Fruit fly (Drosophila melanogaster) whole organism, embryonic: Measurements from ENCODE around the gene sky.
A peak's percentile ranks its signal among the peaks of the same experiment; 100 is the strongest.

Experiments
- C15 ChIP-seq: fragments of 200-800 bp; sonication (Bioruptor generic); IDR thresholded peaks from 3 replicates; pipeline ENCODE4 v1.3.6; 2022; ENCODE audit warnings: missing biosample characterization, missing genetic modification characterization
- CG10209 ChIP-seq: fragments of 200-800 bp; sonication (Bioruptor generic); optimal IDR thresholded peaks from 3 replicates; lab custom pipeline; 2017; ENCODE audit warnings: missing biosample characterization, mild to moderate bottlenecking, missing genetic modification characterization, missing genetic modification reagents
- CG10431 ChIP-seq: fragments of 200-800 bp; sonication (Bioruptor generic); optimal IDR thresholded peaks from 3 replicates; lab custom pipeline; 2018; ENCODE audit warnings: missing biosample characterization, mild to moderate bottlenecking, missing genetic modification characterization
- CG10462 ChIP-seq: fragments of 200-800 bp; sonication (Bioruptor generic); optimal IDR thresholded peaks from 2 replicates; lab custom pipeline; 2016; ENCODE audit warnings: missing biosample characterization, missing genetic modification characterization
- CG11247 ChIP-seq: fragments of 200-800 bp; sonication (Bioruptor generic); IDR thresholded peaks from 2 replicates; pipeline ENCODE4 v1.3.6; 2022; ENCODE audit warnings: missing biosample characterization, missing genetic modification characterization
- CG13424 ChIP-seq: fragments of 200-800 bp; sonication (Bioruptor generic); optimal IDR thresholded peaks from 2 replicates; lab custom pipeline; 2019; ENCODE audit warnings: missing biosample characterization, mild to moderate bottlenecking, missing genetic modification characterization, moderate library complexity
- CG15269 ChIP-seq: fragments of 200-800 bp; sonication (Bioruptor generic); optimal IDR thresholded peaks from 2 replicates; lab custom pipeline; 2018; ENCODE audit warnings: missing biosample characterization, mild to moderate bottlenecking, missing genetic modification characterization, moderate library complexity
- CG15601 ChIP-seq: fragments of 200-800 bp; sonication (Bioruptor generic); optimal IDR thresholded peaks from 3 replicates; lab custom pipeline; 2019; ENCODE audit warnings: missing biosample characterization, mild to moderate bottlenecking, missing genetic modification characterization, moderate library complexity
- CG16813 ChIP-seq: fragments of 200-800 bp; sonication (Bioruptor generic); IDR thresholded peaks from 3 replicates; pipeline ENCODE4 v1.3.6; 2022; ENCODE audit warnings: missing biosample characterization, missing genetic modification characterization; ENCODE audit not compliant: partially characterized antibody
- CG17829 ChIP-seq: fragments of 200-800 bp; optimal IDR thresholded peaks from 2 replicates; lab custom pipeline; 2019; ENCODE audit warnings: missing biosample characterization, mild to moderate bottlenecking, missing genetic modification characterization, moderate library complexity
- CG18764 ChIP-seq: fragments of 200-800 bp; sonication (Bioruptor generic); optimal IDR thresholded peaks from 3 replicates; lab custom pipeline; 2016; ENCODE audit warnings: missing biosample characterization, missing genetic modification characterization
- CG2120 ChIP-seq: fragments of 200-800 bp; sonication (Bioruptor generic); optimal IDR thresholded peaks from 3 replicates; lab custom pipeline; 2016; ENCODE audit warnings: missing biosample characterization, missing genetic modification characterization
- CG32767 ChIP-seq: fragments of 200-800 bp; sonication (Bioruptor generic); IDR thresholded peaks from 2 replicates; pipeline ENCODE4 v1.3.6; 2022; ENCODE audit warnings: missing biosample characterization, missing genetic modification characterization
- CG3281 ChIP-seq: fragments of 200-800 bp; sonication (Bioruptor generic); optimal IDR thresholded peaks from 3 replicates; lab custom pipeline; 2017; ENCODE audit warnings: missing biosample characterization, mild to moderate bottlenecking, missing genetic modification characterization
- CG3847 ChIP-seq: fragments of 200-800 bp; sonication (Bioruptor generic); IDR thresholded peaks from 2 replicates; pipeline ENCODE4 v1.3.6; 2022; ENCODE audit warnings: missing biosample characterization, missing genetic modification characterization
- CG4282 ChIP-seq: fragments of 200-800 bp; sonication (Bioruptor generic); optimal IDR thresholded peaks from 2 replicates; lab custom pipeline; 2016; ENCODE audit warnings: missing biosample characterization, missing genetic modification characterization
- CG6654 ChIP-seq: fragments of 200-800 bp; sonication (Bioruptor generic); optimal IDR thresholded peaks from 2 replicates; lab custom pipeline; 2017; ENCODE audit warnings: missing biosample characterization, mild to moderate bottlenecking, missing genetic modification characterization
- CG6689 ChIP-seq: fragments of 200-800 bp; sonication (Bioruptor generic); IDR thresholded peaks from 2 replicates; pipeline ENCODE4 v1.3.6; 2022; ENCODE audit warnings: missing biosample characterization, missing genetic modification characterization
- CG7786 ChIP-seq: fragments of 200-800 bp; sonication (Bioruptor generic); optimal IDR thresholded peaks from 2 replicates; lab custom pipeline; 2016; ENCODE audit warnings: missing biosample characterization, missing genetic modification characterization
- CG9817 ChIP-seq: fragments of 200-800 bp; sonication (Bioruptor generic); optimal IDR thresholded peaks from 2 replicates; lab custom pipeline; 2018; ENCODE audit warnings: missing biosample characterization, mild to moderate bottlenecking, missing genetic modification characterization, moderate library complexity
- CrebB ChIP-seq: fragments of 200-800 bp; sonication (Bioruptor generic); optimal IDR thresholded peaks from 3 replicates; lab custom pipeline; 2018; ENCODE audit warnings: missing biosample characterization, mild to moderate bottlenecking, missing genetic modification characterization
- Deaf1 ChIP-seq: fragments of 200-800 bp; optimal IDR thresholded peaks from 3 replicates; lab custom pipeline; 2019; ENCODE audit warnings: missing biosample characterization, mild to moderate bottlenecking, missing genetic modification characterization, moderate library complexity
- Dp ChIP-seq: fragments of 200-800 bp; sonication (Bioruptor generic); optimal IDR thresholded peaks from 2 replicates; lab custom pipeline; 2018; ENCODE audit warnings: missing biosample characterization, mild to moderate bottlenecking, missing genetic modification characterization, moderate library complexity
- E2f2 ChIP-seq: fragments of 200-800 bp; sonication (Bioruptor generic); IDR thresholded peaks from 2 replicates; pipeline ENCODE4 v1.3.6; 2022; ENCODE audit warnings: missing biosample characterization, missing genetic modification characterization
- Fer1 ChIP-seq: fragments of 200-800 bp; sonication (Bioruptor generic); optimal IDR thresholded peaks from 2 replicates; lab custom pipeline; 2017; ENCODE audit warnings: missing biosample characterization, mild to moderate bottlenecking, missing genetic modification characterization
- HHEX ChIP-seq: fragments of 200-800 bp; sonication (Bioruptor generic); optimal IDR thresholded peaks from 3 replicates; lab custom pipeline; 2017; ENCODE audit warnings: missing biosample characterization, mild to moderate bottlenecking, missing genetic modification characterization, missing genetic modification reagents
- Max ChIP-seq: fragments of 200-800 bp; sonication (Bioruptor generic); optimal IDR thresholded peaks from 2 replicates; lab custom pipeline; 2016; ENCODE audit warnings: missing biosample characterization, mild to moderate bottlenecking, missing genetic modification characterization
- NC2α ChIP-seq: fragments of 200-800 bp; sonication (Bioruptor generic); optimal IDR thresholded peaks from 2 replicates; lab custom pipeline; 2016; ENCODE audit warnings: missing biosample characterization, missing genetic modification characterization
- NK7.1 ChIP-seq: fragments of 200-800 bp; sonication (Bioruptor generic); optimal IDR thresholded peaks from 3 replicates; lab custom pipeline; 2016; ENCODE audit warnings: missing biosample characterization, missing genetic modification characterization
- Nf-YA ChIP-seq: fragments of 200-800 bp; sonication (Bioruptor generic); IDR thresholded peaks from 2 replicates; pipeline ENCODE4 v1.3.6; 2022; ENCODE audit warnings: missing biosample characterization, missing genetic modification characterization
- PHDP ChIP-seq: fragments of 200-800 bp; sonication (Bioruptor generic); optimal IDR thresholded peaks from 3 replicates; lab custom pipeline; 2018; ENCODE audit warnings: missing biosample characterization, mild to moderate bottlenecking, missing genetic modification characterization, moderate library complexity
- Ravus ChIP-seq: fragments of 200-800 bp; sonication (Bioruptor generic); IDR thresholded peaks from 2 replicates; pipeline ENCODE4 v1.3.6; 2022; ENCODE audit warnings: missing biosample characterization, missing genetic modification characterization
- Sox100B ChIP-seq: fragments of 200-800 bp; sonication (Bioruptor generic); optimal IDR thresholded peaks from 3 replicates; lab custom pipeline; 2018; ENCODE audit warnings: missing biosample characterization, mild to moderate bottlenecking, missing genetic modification characterization
- ci ChIP-seq: fragments of 200-800 bp; sonication (Bioruptor generic); IDR thresholded peaks from 3 replicates; pipeline ENCODE4 v1.3.6; 2022; ENCODE audit warnings: missing biosample characterization, missing genetic modification characterization
- da ChIP-seq: fragments of 200-800 bp; sonication (Bioruptor generic); optimal IDR thresholded peaks from 2 replicates; lab custom pipeline; 2016; ENCODE audit warnings: missing biosample characterization, missing genetic modification characterization
- dmrt11E ChIP-seq: fragments of 200-800 bp; sonication (Bioruptor generic); optimal IDR thresholded peaks from 3 replicates; lab custom pipeline; 2018; ENCODE audit warnings: missing biosample characterization, mild to moderate bottlenecking, missing genetic modification characterization, moderate library complexity
- jigr1 ChIP-seq: fragments of 200-800 bp; sonication (Bioruptor generic); IDR thresholded peaks from 3 replicates; pipeline ENCODE4 v1.3.6; 2022; ENCODE audit warnings: missing biosample characterization, missing genetic modification characterization
- lmd ChIP-seq: fragments of 200-800 bp; sonication (Bioruptor generic); IDR thresholded peaks from 2 replicates; pipeline ENCODE4 v1.3.6; 2022; ENCODE audit warnings: missing biosample characterization, missing genetic modification characterization
- lola ChIP-seq, 3 experiments: fragments of >200 bp in 2 of 3; fragments of 200-800 bp in 1 of 3; sonication (Bioruptor generic) in 1 of 3; optimal IDR thresholded peaks; 2 replicates each; lab custom pipeline; 2017 to 2019; ENCODE audit warnings: missing biosample characterization in 3 of 3, missing genetic modification characterization in 3 of 3, mild to moderate bottlenecking in 1 of 3, moderate library complexity in 1 of 3
- nerfin-2 ChIP-seq: fragments of 200-800 bp; sonication (Bioruptor generic); IDR thresholded peaks from 2 replicates; pipeline ENCODE4 v1.3.6; 2022; ENCODE audit warnings: missing biosample characterization, missing genetic modification characterization; ENCODE audit not compliant: partially characterized antibody
- nmo ChIP-seq: fragments of 200-800 bp; sonication (Bioruptor generic); optimal IDR thresholded peaks from 2 replicates; lab custom pipeline; 2018; ENCODE audit warnings: missing biosample characterization, mild to moderate bottlenecking, missing genetic modification characterization, moderate library complexity
- nom ChIP-seq: fragments of 200-800 bp; sonication (Bioruptor generic); optimal IDR thresholded peaks from 2 replicates; lab custom pipeline; 2017; ENCODE audit warnings: missing biosample characterization, missing genetic modification characterization, mild to moderate bottlenecking, moderate library complexity, missing genetic modification reagents
- peb ChIP-seq: fragments of 200-800 bp; sonication (Bioruptor generic); IDR thresholded peaks from 2 replicates; pipeline ENCODE4 v1.3.6; 2022; ENCODE audit warnings: missing biosample characterization, missing genetic modification characterization
- phol ChIP-seq: fragments of 200-800 bp; sonication (Bioruptor generic); optimal IDR thresholded peaks from 3 replicates; lab custom pipeline; 2018; ENCODE audit warnings: missing biosample characterization, mild to moderate bottlenecking, missing genetic modification characterization, moderate library complexity
- row ChIP-seq: fragments of 200-800 bp; sonication (Bioruptor generic); IDR thresholded peaks from 3 replicates; pipeline ENCODE4 v1.3.6; 2022; ENCODE audit warnings: missing biosample characterization, missing genetic modification characterization
- shn ChIP-seq: fragments of 200-800 bp; sonication (Bioruptor generic); optimal IDR thresholded peaks from 3 replicates; lab custom pipeline; 2016; ENCODE audit warnings: missing biosample characterization, missing genetic modification characterization
- tna ChIP-seq: fragments of 200-800 bp; sonication (Bioruptor generic); IDR thresholded peaks from 2 replicates; pipeline ENCODE4 v1.3.6; 2022; ENCODE audit warnings: missing biosample characterization, missing genetic modification characterization; ENCODE audit not compliant: partially characterized antibody
- vfl ChIP-seq: fragments of 200-800 bp; sonication (Bioruptor generic); optimal IDR thresholded peaks from 2 replicates; lab custom pipeline; 2016; ENCODE audit warnings: missing biosample characterization, missing genetic modification characterization
- zfh1 ChIP-seq: fragments of 200-800 bp; sonication (Bioruptor generic); IDR thresholded peaks from 3 replicates; pipeline ENCODE4 v1.3.6; 2022; ENCODE audit warnings: missing biosample characterization, missing genetic modification characterization

The sky gene

dm6 chr2L:20936420-20936819 is 17.7 kb upstream of the sky start (continued):
- TF ChIP-seq CG15269 (tag; lab: Kevin White, UChicago): no peak
- no peak for TF ChIP-seq CG3847
- TF ChIP-seq nom (GFP tag; lab: Kevin White, UChicago): no peak
- no peak for TF ChIP-seq Deaf1
- no peak for TF ChIP-seq ci
- no peak for TF ChIP-seq da (GFP tag; lab: Kevin White, UChicago)
- TF ChIP-seq CG4282: no peak
- TF ChIP-seq CG32767 (GFP tag; lab: Robert Waterston, UW): no peak
- no peak for TF ChIP-seq CrebB (tag; lab: Kevin White, UChicago)
- no peak for TF ChIP-seq CG6689 (GFP tag; lab: Robert Waterston, UW)
- TF ChIP-seq CG18764: no peak
- no peak for TF ChIP-seq CG10462 (GFP tag; lab: Kevin White, UChicago)
- peak; percentile 44 for TF ChIP-seq phol (tag; lab: Kevin White, UChicago)
- TF ChIP-seq row (GFP tag; lab: Robert Waterston, UW): no peak
- TF ChIP-seq Fer1 (GFP tag; lab: Kevin White, UChicago): no peak
- TF ChIP-seq NK7.1: no peak
- no peak for TF ChIP-seq Nf-YA (GFP tag; lab: Robert Waterston, UW)
- no peak for TF ChIP-seq CG2120 (GFP tag; lab: Kevin White, UChicago)
- no peak for TF ChIP-seq CG9817 (tag; lab: Kevin White, UChicago)
- no peak for TF ChIP-seq CG11247
- TF ChIP-seq nerfin-2: no peak
- TF ChIP-seq nmo: peak; percentile 45
- no peak for TF ChIP-seq peb (GFP tag; lab: Robert Waterston, UW)
- peak in 1 of 3 experiments; percentile 47 for TF ChIP-seq lola (GFP tag; optimal IDR thresholded peaks at IDR 0.05; lab: Kevin White, UChicago)
- peak; percentile 4 for TF ChIP-seq CG17829 (tag; lab: Kevin White, UChicago)
- no peak for TF ChIP-seq CG7786 (GFP tag; lab: Kevin White, UChicago)
- TF ChIP-seq CG6654 (GFP tag; lab: Kevin White, UChicago): no peak
- no peak for TF ChIP-seq vfl (GFP tag; lab: Kevin White, UChicago)
- TF ChIP-seq PHDP (tag; lab: Kevin White, UChicago): no peak
- no peak for TF ChIP-seq CG10209
- peak; percentile 32 for TF ChIP-seq dmrt11E (tag; lab: Kevin White, UChicago)
- no peak for TF ChIP-seq HHEX (GFP tag; lab: Kevin White, UChicago)
- TF ChIP-seq E2f2: no peak
- no peak for TF ChIP-seq CG13424 (tag; lab: Kevin White, UChicago)
- TF ChIP-seq jigr1 (GFP tag; lab: Robert Waterston, UW): no peak
- TF ChIP-seq Sox100B: peak; percentile 31
- TF ChIP-seq Ravus (GFP tag; lab: Robert Waterston, UW): no peak
- no peak for TF ChIP-seq NC2α (GFP tag; lab: Kevin White, UChicago)
- no peak for TF ChIP-seq CG3281
- no peak for TF ChIP-seq lmd (GFP tag; lab: Robert Waterston, UW)
- peak; percentile 2 for TF ChIP-seq CG15601 (tag; lab: Kevin White, UChicago)
- no peak for TF ChIP-seq tna (GFP tag; lab: Robert Waterston, UW)
- TF ChIP-seq Max (GFP tag; lab: Kevin White, UChicago): no peak
- TF ChIP-seq Dp: no peak
- TF ChIP-seq C15 (GFP tag; lab: Robert Waterston, UW): no peak
- TF ChIP-seq shn (GFP tag; lab: Kevin White, UChicago): no peak
- no peak for TF ChIP-seq CG10431 (GFP tag; lab: Kevin White, UChicago)
- TF ChIP-seq CG16813 (GFP tag; lab: Robert Waterston, UW): no peak
- no peak; the same call in 2 of the 3 replicates for TF ChIP-seq zfh1
